Worm (Caenorhabditis elegans): ENCODE measurements around the gene lntl-1.

lntl-1 gene

DNA sequence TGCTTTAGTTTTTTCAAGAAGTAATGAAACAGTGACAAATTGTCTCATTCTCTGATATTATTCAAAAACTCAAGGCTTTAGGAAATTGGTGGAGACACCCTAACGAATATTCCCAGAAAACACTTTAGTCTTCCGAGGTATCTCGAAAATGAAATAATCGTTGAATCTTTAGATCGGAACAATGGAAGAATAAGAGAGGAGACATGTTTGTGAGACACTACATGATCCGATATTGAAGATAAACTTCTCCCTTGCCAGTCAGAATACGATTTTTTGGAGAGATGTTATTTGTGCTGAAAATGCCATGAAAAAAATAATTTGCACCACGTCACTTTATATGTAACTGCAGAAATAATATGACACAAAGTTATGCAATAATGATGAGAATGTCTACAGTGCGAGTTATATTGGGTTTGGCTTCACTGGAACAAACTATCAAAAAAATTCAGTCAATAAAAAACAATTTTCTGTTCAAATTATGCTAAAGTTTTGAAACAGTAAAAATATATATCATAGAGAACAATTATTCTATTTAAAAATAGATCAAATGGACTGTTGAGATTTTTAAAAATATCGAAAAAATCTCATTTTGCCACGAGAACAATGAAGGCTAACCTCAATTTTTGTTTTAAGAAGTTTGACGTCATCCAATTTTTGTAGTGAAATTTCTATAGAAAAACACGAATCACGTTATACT, 45.5 kb downstream of the lntl-1 start:
- no peak for TF ChIP-seq ceh-24 (tag; optimal IDR thresholded peaks at IDR 0.05)
- no peak for TF ChIP-seq sdc-2 (tag; optimal IDR thresholded peaks at IDR 0.05)
- TF ChIP-seq unc-3 (GFP tag; conservative IDR thresholded peaks at IDR 0.05) = no peak
- TF ChIP-seq unc-3 (tag; optimal IDR thresholded peaks at IDR 0.05) = no peak
- no peak for TF ChIP-seq F13H6.1 (tag; optimal IDR thresholded peaks at IDR 0.05)
- no peak for TF ChIP-seq fkh-6 (tag; optimal IDR thresholded peaks at IDR 0.05)
- no peak for TF ChIP-seq sox-4 (tag; optimal IDR thresholded peaks at IDR 0.05)
- no peak for TF ChIP-seq nhr-232 (tag; optimal IDR thresholded peaks at IDR 0.05)

- no peak for TF ChIP-seq ceh-19 (GFP tag; optimal IDR thresholded peaks at IDR 0.05)
- no peak for TF ChIP-seq nfya-1 (tag; optimal IDR thresholded peaks at IDR 0.05)
- TF ChIP-seq ceh-9 (tag; optimal IDR thresholded peaks at IDR 0.05) = no peak
- TF ChIP-seq ztf-16 (tag; optimal IDR thresholded peaks at IDR 0.05) = no peak
- TF ChIP-seq pax-1 (tag; optimal IDR thresholded peaks at IDR 0.05) = no peak
- no peak for TF ChIP-seq sox-4 (tag; optimal IDR thresholded peaks at IDR 0.05)
- TF ChIP-seq unc-86 (tag; optimal IDR thresholded peaks at IDR 0.05) = no peak
- TF ChIP-seq K02D7.2 (tag; optimal IDR thresholded peaks at IDR 0.05) = no peak
- TF ChIP-seq hlh-13 (GFP tag; optimal IDR thresholded peaks at IDR 0.05) = no peak
- no peak for TF ChIP-seq ceh-30 (tag; optimal IDR thresholded peaks at IDR 0.05)
- TF ChIP-seq ceh-31 (tag; optimal IDR thresholded peaks at IDR 0.05) = no peak
- no peak for TF ChIP-seq mec-3 (tag; optimal IDR thresholded peaks at IDR 0.05; ENCODE audit: borderline replicate concordance)
- no peak for TF ChIP-seq ceh-48 (tag; optimal IDR thresholded peaks at IDR 0.05)
- TF ChIP-seq fkh-6 (tag; optimal IDR thresholded peaks at IDR 0.05) = no peak
- no peak for TF ChIP-seq sox-2 (GFP tag; IDR thresholded peaks at IDR 0.05)
- TF ChIP-seq C08G9.2 (tag; optimal IDR thresholded peaks at IDR 0.05) = no peak
- no peak for TF ChIP-seq madf-2 (tag; optimal IDR thresholded peaks at IDR 0.05)
- no peak for TF ChIP-seq ahr-1 (tag; optimal IDR thresholded peaks at IDR 0.05)
- TF ChIP-seq pros-1 (tag; optimal IDR thresholded peaks at IDR 0.05) = no peak
Measured at ce11 chrIV:5760656-5761055, 46.2 kb downstream of the lntl-1 start.

- TF ChIP-seq ama-1 (optimal IDR thresholded peaks at IDR 0.05) = no peak
Measured at ce11 chrIV:5758695-5759094, 48.2 kb downstream of the lntl-1 start.

DNA sequence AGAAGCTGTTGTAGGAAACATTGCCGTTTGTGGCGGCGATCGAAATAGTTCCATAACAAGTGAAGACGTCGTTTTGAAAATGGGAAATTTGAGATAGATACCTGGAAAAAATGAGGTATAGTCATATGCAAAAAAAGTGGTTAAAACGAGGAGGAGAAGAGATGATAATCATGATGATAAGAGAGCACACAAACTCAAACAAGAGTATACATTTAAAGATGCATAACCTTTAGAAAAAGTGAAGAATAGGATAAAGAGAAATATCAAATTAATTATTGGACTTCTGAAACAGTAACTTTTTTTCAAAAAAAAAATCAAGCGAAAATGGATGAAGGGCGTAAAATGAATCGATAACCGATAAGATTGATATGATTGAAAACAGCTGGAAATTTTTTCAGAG, 49.1 kb downstream of the lntl-1 start, which contains the start of gene nhr-46:
Gene nhr-46, minus strand, starts transcription at position 101 of the 400 bp plus-strand sequence.
- TF ChIP-seq sox-2 (GFP tag; IDR thresholded peaks at IDR 0.05) (no peak), pqm-1 (tag; optimal IDR thresholded peaks at IDR 0.05) (no peak), ceh-45 (GFP tag; IDR thresholded peaks at IDR 0.05) (no peak), K09A11.1 (tag; optimal IDR thresholded peaks at IDR 0.05; ENCODE audit: insufficient read depth) (no peak), ceh-6 (GFP tag; optimal IDR thresholded peaks at IDR 0.05) (no peak), dmd-4 (tag; optimal IDR thresholded peaks at IDR 0.05; ENCODE audit: borderline replicate concordance) (no peak), F13H6.1 (tag; optimal IDR thresholded peaks at IDR 0.05) (no peak), pag-3 (tag; optimal IDR thresholded peaks at IDR 0.05; ENCODE audit: borderline replicate concordance) (no peak), pat-9 (tag; optimal IDR thresholded peaks at IDR 0.05) (no peak), pros-1 (tag; optimal IDR thresholded peaks at IDR 0.05) (no peak), hlh-15 (tag; optimal IDR thresholded peaks at IDR 0.05) (no peak), fkh-10 (GFP tag; optimal IDR thresholded peaks at IDR 0.05) (no peak), tbx-7 (tag; optimal IDR thresholded peaks at IDR 0.05) (no peak), lim-6 (tag; optimal IDR thresholded peaks at IDR 0.05) (no peak)
